Fruit fly (Drosophila melanogaster) whole organism, pupa: ENCODE data around the gene TTLL5.

Source experiments
- CG10348 ChIP-seq: fragments of 200-800 bp; sonication (Bioruptor generic); IDR thresholded peaks from 2 replicates; pipeline ENCODE4 v1.3.6; 2022; ENCODE audit warnings: missing biosample characterization, missing genetic modification characterization
- CG12605 ChIP-seq: fragments of 200-800 bp; sonication (Bioruptor generic); IDR thresholded peaks from 2 replicates; pipeline ENCODE4 v1.3.6; 2022; ENCODE audit warnings: missing biosample characterization, missing genetic modification characterization
- CG13204 ChIP-seq: fragments of 200-800 bp; sonication (Bioruptor generic); optimal IDR thresholded peaks from 2 replicates; lab custom pipeline; 2018; ENCODE audit warnings: missing biosample characterization, mild to moderate bottlenecking, missing genetic modification characterization, moderate library complexity
- CG14655 ChIP-seq: fragments of 200-800 bp; sonication (Bioruptor generic); optimal IDR thresholded peaks from 3 replicates; lab custom pipeline; 2017; ENCODE audit warnings: mild to moderate bottlenecking, missing biosample characterization, missing genetic modification reagents, missing genetic modification characterization
- CG15710 ChIP-seq: fragments of 200-800 bp; sonication (Bioruptor generic); optimal IDR thresholded peaks from 2 replicates; lab custom pipeline; 2018; ENCODE audit warnings: missing biosample characterization, mild to moderate bottlenecking, missing genetic modification characterization, moderate library complexity
- CG17806 ChIP-seq: fragments of 200-800 bp; sonication (Bioruptor generic); optimal IDR thresholded peaks from 2 replicates; lab custom pipeline; 2018; ENCODE audit warnings: missing biosample characterization, mild to moderate bottlenecking, missing genetic modification characterization, moderate library complexity
- CG32121 ChIP-seq: fragments of 200-800 bp; sonication (Bioruptor generic); IDR thresholded peaks from 2 replicates; pipeline ENCODE4 v1.3.6; 2022; ENCODE audit warnings: missing biosample characterization, missing genetic modification characterization
- CG34367 ChIP-seq: fragments of 200-800 bp; sonication (Bioruptor generic); optimal IDR thresholded peaks from 2 replicates; lab custom pipeline; 2018; ENCODE audit warnings: missing biosample characterization, mild to moderate bottlenecking, missing genetic modification characterization
- CG4496 ChIP-seq: fragments of 200-800 bp; sonication (Bioruptor generic); IDR thresholded peaks from 3 replicates; pipeline ENCODE4 v1.3.6; 2022; ENCODE audit warnings: missing biosample characterization, missing genetic modification characterization
- CG8159 ChIP-seq: fragments of 200-800 bp; sonication (Bioruptor generic); optimal IDR thresholded peaks from 3 replicates; lab custom pipeline; 2018; ENCODE audit warnings: missing biosample characterization, mild to moderate bottlenecking, missing genetic modification characterization, moderate library complexity
- CG8301 ChIP-seq: fragments of 200-800 bp; sonication (Bioruptor generic); optimal IDR thresholded peaks from 2 replicates; lab custom pipeline; 2018; ENCODE audit warnings: missing biosample characterization, mild to moderate bottlenecking, missing genetic modification characterization
- CG9948 ChIP-seq: fragments of 200-800 bp; sonication (Bioruptor generic); optimal IDR thresholded peaks from 2 replicates; lab custom pipeline; 2018; ENCODE audit warnings: missing biosample characterization, mild to moderate bottlenecking, missing genetic modification characterization, moderate library complexity
- D1 ChIP-seq: fragments of 200-800 bp; sonication (Bioruptor generic); optimal IDR thresholded peaks from 2 replicates; lab custom pipeline; 2018; ENCODE audit warnings: missing biosample characterization, mild to moderate bottlenecking, missing genetic modification characterization, moderate library complexity
- EcR ChIP-seq: fragments of 200-800 bp; sonication (Bioruptor generic); optimal IDR thresholded peaks from 3 replicates; lab custom pipeline; 2019; ENCODE audit warnings: missing biosample characterization, missing genetic modification characterization, mild to moderate bottlenecking, moderate library complexity, missing genetic modification reagents
- Ets98B ChIP-seq: fragments of 200-800 bp; sonication (Bioruptor generic); IDR thresholded peaks from 2 replicates; pipeline ENCODE4 v1.3.6; 2022; ENCODE audit warnings: missing biosample characterization, missing genetic modification characterization
- Pif1A ChIP-seq: fragments of 200-800 bp; sonication (Bioruptor generic); optimal IDR thresholded peaks from 3 replicates; lab custom pipeline; 2016; ENCODE audit warnings: missing biosample characterization, missing genetic modification characterization
- Pif1B ChIP-seq: fragments of 200-800 bp; sonication (Bioruptor generic); optimal IDR thresholded peaks from 3 replicates; lab custom pipeline; 2016; ENCODE audit warnings: missing biosample characterization, missing genetic modification characterization
- Snoo ChIP-seq: fragments of 200-800 bp; sonication (Bioruptor generic); optimal IDR thresholded peaks from 3 replicates; lab custom pipeline; 2017; ENCODE audit warnings: missing biosample characterization, mild to moderate bottlenecking, missing genetic modification characterization, inconsistent platforms
- fd96Ca ChIP-seq: fragments of 200-800 bp; sonication (Bioruptor generic); IDR thresholded peaks from 3 replicates; pipeline ENCODE4 v1.3.6; 2022; ENCODE audit warnings: missing biosample characterization, missing genetic modification characterization
- gl ChIP-seq: fragments of 200-800 bp; sonication (Bioruptor generic); optimal IDR thresholded peaks from 2 replicates; lab custom pipeline; 2018; ENCODE audit warnings: missing biosample characterization, mild to moderate bottlenecking, missing genetic modification characterization
- rn ChIP-seq: fragments of 200-800 bp; sonication (Bioruptor generic); IDR thresholded peaks from 2 replicates; pipeline ENCODE4 v1.3.6; 2022; ENCODE audit warnings: missing biosample characterization, missing genetic modification characterization

Gene TTLL5

DNA sequence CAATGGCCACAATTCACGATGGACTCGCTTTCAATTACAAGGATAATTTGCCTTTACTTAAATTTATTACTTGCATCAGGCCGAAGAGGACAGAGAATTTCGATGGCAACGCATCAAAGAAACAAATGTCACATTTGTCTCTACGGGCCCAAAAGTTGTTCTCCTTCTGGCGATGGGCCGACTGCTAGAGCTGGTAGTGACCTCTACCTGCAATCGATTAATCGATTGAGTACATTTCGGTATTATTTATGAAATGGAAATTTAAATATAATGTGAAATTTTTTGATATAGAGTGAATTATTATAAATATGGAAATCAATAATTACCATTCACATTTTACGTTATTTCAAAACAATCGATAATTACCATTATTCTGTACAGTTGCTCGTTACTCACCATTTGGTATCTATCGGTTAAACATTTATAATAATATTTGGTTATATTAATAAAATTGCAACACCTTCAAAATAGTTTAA lies at the start of gene TTLL5, which contains the start of gene CG31510:
Gene TTLL5 (minus strand): TSS at position 185 of the 476 bp plus-strand sequence.
Gene CG31510 (minus strand): TSS at position 185 of the 476 bp plus-strand sequence.
- TF ChIP-seq CG14655 (GFP tag; lab: Kevin White, UChicago) (no peak), CG34367 (tag; lab: Kevin White, UChicago) (no peak), fd96Ca (GFP tag; lab: Robert Waterston, UW) (no peak), CG12605 (GFP tag; lab: Robert Waterston, UW) (no peak), CG32121 (no peak)
- TF ChIP-seq, all 21 proteins: peak for 0

DNA sequence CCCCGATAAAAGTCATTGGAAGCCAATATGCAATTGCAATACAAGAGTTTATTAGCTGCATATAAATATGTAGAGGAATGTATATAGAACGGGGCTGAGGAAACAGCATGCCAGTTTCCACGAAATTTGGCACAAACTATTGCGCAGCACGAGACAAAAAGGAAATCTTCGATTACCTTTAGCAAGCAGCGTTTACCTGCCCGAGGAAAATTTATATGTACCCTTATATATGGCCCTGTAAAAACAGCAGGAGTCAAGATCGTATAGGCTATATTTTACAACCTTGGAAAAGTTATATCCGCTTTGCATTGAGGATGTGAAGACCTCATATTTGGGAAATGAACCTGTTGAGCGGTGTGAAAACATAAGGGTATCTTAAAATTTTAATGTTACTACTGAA lies 49.6 kb upstream of the TTLL5 start:
- TF ChIP-seq CG8301 (tag; lab: Kevin White, UChicago) (no peak), CG13204 (no peak), CG12605 (GFP tag; lab: Robert Waterston, UW) (no peak), CG14655 (GFP tag; lab: Kevin White, UChicago) (no peak), CG9948 (tag; lab: Kevin White, UChicago) (no peak), CG17806 (tag; lab: Kevin White, UChicago) (no peak), rn (GFP tag; lab: Robert Waterston, UW) (no peak), CG15710 (tag; lab: Kevin White, UChicago) (no peak), EcR (GFP tag; lab: Kevin White, UChicago) (no peak), Ets98B (GFP tag; lab: Robert Waterston, UW) (no peak), CG10348 (no peak), fd96Ca (GFP tag; lab: Robert Waterston, UW) (no peak), gl (no peak), Snoo (tag; lab: Kevin White, UChicago) (no peak), Pif1A (GFP tag; lab: Kevin White, UChicago) (no peak), Pif1B (no peak), CG4496 (no peak), CG32121 (no peak)

DNA sequence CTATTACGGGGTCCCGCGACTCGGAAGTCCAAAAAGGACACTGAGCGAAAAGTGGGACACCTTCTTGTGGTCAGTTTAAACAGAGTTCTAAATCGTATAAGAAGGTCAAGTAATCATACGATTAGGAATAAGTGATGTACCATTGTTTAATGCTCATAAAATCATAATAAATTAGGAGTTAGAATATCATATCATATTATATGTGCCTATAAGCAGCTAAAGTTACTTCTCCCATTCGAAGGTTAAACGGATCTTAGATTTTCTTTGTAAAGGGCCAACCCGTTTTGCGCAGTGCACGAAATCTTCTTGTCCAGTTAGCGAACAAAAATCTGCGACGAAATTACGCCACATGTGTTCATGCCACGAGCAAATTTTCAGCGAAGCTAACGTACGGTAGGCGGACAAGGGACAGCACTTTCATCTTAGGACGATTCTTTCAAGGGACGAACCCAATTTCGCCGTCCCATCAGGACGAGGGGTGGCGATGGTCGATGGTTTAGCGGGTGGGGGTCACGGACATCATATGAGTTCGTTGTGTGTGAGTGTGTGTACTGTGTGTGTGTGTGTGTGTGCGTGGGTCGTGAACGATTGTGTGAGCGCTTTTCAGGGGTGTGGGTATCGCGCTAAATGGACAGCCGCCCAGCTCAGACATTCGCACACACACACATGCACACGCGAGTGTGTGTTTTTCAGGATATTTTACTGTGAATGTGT lies 45.7 kb upstream of the TTLL5 start:
- TF ChIP-seq CG34367 (tag; lab: Kevin White, UChicago), result no peak
- TF ChIP-seq Ets98B (GFP tag; lab: Robert Waterston, UW), result no peak
- TF ChIP-seq CG13204, result no peak
- no peak for TF ChIP-seq Pif1B
- no peak for TF ChIP-seq CG15710 (tag; lab: Kevin White, UChicago)
- no peak for TF ChIP-seq CG10348
- TF ChIP-seq gl, result no peak
- TF ChIP-seq D1 (tag; lab: Kevin White, UChicago), result no peak
- TF ChIP-seq Pif1A (GFP tag; lab: Kevin White, UChicago), result no peak
- no peak for TF ChIP-seq fd96Ca (GFP tag; lab: Robert Waterston, UW)

DNA sequence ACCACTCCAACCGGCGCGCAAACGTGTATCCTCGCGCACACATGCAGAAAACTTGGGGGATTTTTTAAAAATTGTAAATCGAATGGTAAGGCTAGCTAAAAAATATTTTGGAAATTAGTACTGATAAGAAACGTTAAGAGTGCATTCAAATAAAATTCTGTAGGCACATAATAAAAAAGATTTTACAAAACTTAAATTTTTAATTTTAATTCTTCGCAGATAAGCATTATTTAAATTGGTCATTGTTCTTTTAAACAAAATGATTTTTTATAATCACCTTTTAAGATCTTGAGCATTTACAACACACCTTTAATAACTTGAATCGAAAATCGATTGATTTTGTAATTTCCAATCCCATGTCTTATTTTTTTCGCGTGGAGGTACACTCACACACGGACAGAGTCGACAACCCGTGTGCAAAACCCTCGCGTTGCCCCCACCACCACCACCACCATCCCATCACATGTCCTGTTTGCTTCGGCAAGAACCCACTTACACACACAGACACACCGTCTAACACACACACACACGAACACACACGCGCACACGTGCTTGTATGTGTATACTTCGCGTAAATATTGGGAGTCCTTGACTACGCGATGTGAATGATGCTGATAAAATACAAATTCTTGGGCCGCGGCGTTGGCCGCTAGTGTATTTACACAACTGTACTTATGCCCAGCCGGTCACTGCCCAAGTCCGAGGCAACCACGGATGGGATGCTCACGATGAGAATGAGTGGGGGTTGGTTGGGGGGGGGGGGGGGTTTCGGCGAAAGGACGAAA lies 44.9 kb upstream of the TTLL5 start:
- no peak for TF ChIP-seq EcR (GFP tag; lab: Kevin White, UChicago)
- peak; percentile 5 for TF ChIP-seq CG8159 (tag; lab: Kevin White, UChicago)

DNA sequence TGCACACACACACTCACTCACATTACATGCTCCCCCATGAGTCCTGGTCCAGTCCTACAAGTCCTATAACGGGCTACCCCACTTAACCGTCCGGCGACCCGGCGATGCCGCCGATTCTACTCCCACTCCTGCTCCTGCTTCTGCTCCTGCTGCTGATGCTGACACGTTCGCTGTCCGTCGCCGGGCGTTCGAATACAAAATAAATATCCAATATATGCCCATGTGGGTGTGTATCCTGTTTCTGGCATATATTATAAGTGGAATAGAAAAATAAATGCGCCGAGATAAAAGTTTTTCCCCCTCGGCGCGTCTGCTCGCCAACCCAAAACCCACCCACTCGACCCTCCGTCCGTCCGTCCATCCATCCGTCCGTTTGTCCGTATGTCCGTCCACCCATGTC lies 44.1 kb upstream of the TTLL5 start:
- TF ChIP-seq EcR (GFP tag; lab: Kevin White, UChicago), result no peak

DNA sequence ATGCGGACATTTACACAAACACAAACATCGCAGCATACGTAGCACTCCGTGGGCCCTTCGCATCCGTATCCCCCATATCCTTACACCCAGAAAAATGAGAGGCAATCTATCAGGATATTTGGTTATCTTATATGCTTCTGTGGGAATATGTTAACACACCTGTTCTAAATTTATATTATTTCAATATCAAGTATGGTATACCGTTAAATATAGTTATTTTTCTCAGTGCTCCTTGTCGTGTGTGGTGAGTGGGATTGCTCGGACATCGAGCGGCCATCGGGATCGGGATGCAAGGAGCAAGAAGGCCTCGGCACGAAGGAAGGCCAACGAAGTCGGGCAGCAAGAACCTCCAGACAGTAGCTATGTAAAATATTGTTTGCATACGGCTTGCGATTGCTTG lies 38.8 kb upstream of the TTLL5 start:
- TF ChIP-seq CG34367 (tag; lab: Kevin White, UChicago) (no peak), Snoo (tag; lab: Kevin White, UChicago) (no peak), gl (no peak), CG8159 (tag; lab: Kevin White, UChicago) (peak; percentile 18)

DNA sequence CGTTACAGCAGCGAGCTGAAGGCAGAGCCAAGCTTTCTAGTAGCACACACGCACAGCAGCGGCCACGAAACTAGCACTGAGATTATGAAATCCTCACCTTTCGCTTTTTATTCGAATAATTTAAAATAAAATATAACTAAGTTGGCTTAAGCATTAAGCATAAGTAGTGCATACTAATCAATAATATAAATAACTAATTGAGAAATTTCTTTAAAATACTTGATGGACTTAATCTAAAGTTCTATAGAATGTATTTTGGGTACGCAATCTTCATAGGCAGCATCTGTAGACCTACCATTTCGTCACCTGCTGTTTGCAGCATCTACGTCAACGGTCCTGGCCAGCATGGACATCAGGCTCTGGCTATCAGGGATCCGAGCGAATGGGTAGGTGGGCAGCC lies 29.6 kb upstream of the TTLL5 start:
- peak; percentile 33 for TF ChIP-seq CG8159 (tag; lab: Kevin White, UChicago)
- TF ChIP-seq EcR (GFP tag; lab: Kevin White, UChicago), result no peak
- TF ChIP-seq CG15710 (tag; lab: Kevin White, UChicago), result peak; percentile 13
